Fruit fly (Drosophila melanogaster) whole organism, embryonic: ENCODE measurements around the gene Acp26Aa.

ENCODE experiments used
- CG10267 ChIP-seq: fragments of 200-800 bp; sonication (Bioruptor generic); optimal IDR thresholded peaks from 2 replicates; lab custom pipeline; 2018; ENCODE audit warnings: missing biosample characterization, mild to moderate bottlenecking, missing genetic modification characterization, moderate library complexity
- CG12104 ChIP-seq: fragments of 200-800 bp; sonication (Bioruptor generic); optimal IDR thresholded peaks from 3 replicates; lab custom pipeline; 2016; ENCODE audit warnings: missing biosample characterization, missing genetic modification characterization
- CG13296 ChIP-seq: fragments of 200-800 bp; sonication (Bioruptor generic); optimal IDR thresholded peaks from 3 replicates; lab custom pipeline; 2018; ENCODE audit warnings: missing biosample characterization, mild to moderate bottlenecking, missing genetic modification characterization
- CG16863 ChIP-seq: fragments of 200-800 bp; sonication (Bioruptor generic); optimal IDR thresholded peaks from 3 replicates; lab custom pipeline; 2016; ENCODE audit warnings: missing biosample characterization, missing genetic modification characterization
- CG17359 ChIP-seq: fragments of 200-800 bp; sonication (Bioruptor generic); optimal IDR thresholded peaks from 3 replicates; lab custom pipeline; 2018; ENCODE audit warnings: missing biosample characterization, mild to moderate bottlenecking, missing genetic modification characterization, moderate library complexity
- CG33557 ChIP-seq: fragments of 200-800 bp; sonication (Bioruptor generic); optimal IDR thresholded peaks from 2 replicates; lab custom pipeline; 2019; ENCODE audit warnings: missing biosample characterization, mild to moderate bottlenecking, missing genetic modification characterization, moderate library complexity
- CG5245 ChIP-seq: fragments of 200-800 bp; sonication (Bioruptor generic); optimal IDR thresholded peaks from 3 replicates; lab custom pipeline; 2016; ENCODE audit warnings: missing biosample characterization, missing genetic modification characterization
- CG6272 ChIP-seq: fragments of 200-800 bp; sonication (Bioruptor generic); IDR thresholded peaks from 2 replicates; pipeline ENCODE4 v1.3.6; 2022; ENCODE audit warnings: missing biosample characterization, missing genetic modification characterization
- CG6683 ChIP-seq: fragments of 200-800 bp; sonication (Bioruptor generic); optimal IDR thresholded peaks from 2 replicates; lab custom pipeline; 2017; ENCODE audit warnings: missing biosample characterization, mild to moderate bottlenecking, missing genetic modification characterization, missing genetic modification reagents
- CG7271 ChIP-seq: fragments of 200-800 bp; sonication (Bioruptor generic); optimal IDR thresholded peaks from 2 replicates; lab custom pipeline; 2018; ENCODE audit warnings: missing biosample characterization, mild to moderate bottlenecking, missing genetic modification characterization, moderate library complexity
- CG7556 ChIP-seq: fragments of 200-800 bp; sonication (Bioruptor generic); optimal IDR thresholded peaks from 2 replicates; lab custom pipeline; 2017; ENCODE audit warnings: missing biosample characterization, mild to moderate bottlenecking, missing genetic modification characterization
- CG8359 ChIP-seq: fragments of 200-800 bp; sonication (Bioruptor generic); optimal IDR thresholded peaks from 2 replicates; lab custom pipeline; 2017; ENCODE audit warnings: missing biosample characterization, mild to moderate bottlenecking, missing genetic modification characterization, borderline replicate concordance
- Camta ChIP-seq: fragments of 200-800 bp; sonication (Bioruptor generic); optimal IDR thresholded peaks from 2 replicates; lab custom pipeline; 2016; ENCODE audit warnings: missing biosample characterization, missing genetic modification characterization
- Chrac-16 ChIP-seq: fragments of 200-800 bp; sonication (Bioruptor generic); optimal IDR thresholded peaks from 3 replicates; lab custom pipeline; 2016; ENCODE audit warnings: missing biosample characterization, missing genetic modification characterization
- Dbx ChIP-seq: fragments of 200-800 bp; sonication (Bioruptor generic); IDR thresholded peaks from 3 replicates; pipeline ENCODE4 v1.3.6; 2022; ENCODE audit warnings: missing biosample characterization, missing genetic modification characterization
- Gsc ChIP-seq: fragments of 200-800 bp; sonication (Bioruptor generic); IDR thresholded peaks from 2 replicates; pipeline ENCODE4 v1.3.6; 2022; ENCODE audit warnings: missing biosample characterization, missing genetic modification characterization
- Mrtf ChIP-seq: fragments of 200-800 bp; sonication (Bioruptor generic); IDR thresholded peaks from 3 replicates; pipeline ENCODE4 v1.3.6; 2022; ENCODE audit warnings: missing biosample characterization, missing genetic modification characterization
- Neu2 ChIP-seq: fragments of 200-800 bp; sonication (Bioruptor generic); optimal IDR thresholded peaks from 3 replicates; lab custom pipeline; 2016; ENCODE audit warnings: missing biosample characterization, missing genetic modification characterization, borderline replicate concordance
- Nf-YA ChIP-seq: fragments of 200-800 bp; sonication (Bioruptor generic); IDR thresholded peaks from 2 replicates; pipeline ENCODE4 v1.3.6; 2022; ENCODE audit warnings: missing biosample characterization, missing genetic modification characterization
- NfI ChIP-seq: fragments of 200-800 bp; sonication (Bioruptor generic); optimal IDR thresholded peaks from 3 replicates; lab custom pipeline; 2018; ENCODE audit warnings: missing biosample characterization, mild to moderate bottlenecking, missing genetic modification characterization, moderate library complexity
- Sin3A ChIP-seq: fragments of >200 bp; optimal IDR thresholded peaks from 2 replicates; lab custom pipeline; 2018
- Ssrp ChIP-seq: fragments of 200-800 bp; sonication (Bioruptor generic); optimal IDR thresholded peaks from 2 replicates; lab custom pipeline; 2018; ENCODE audit warnings: missing biosample characterization, mild to moderate bottlenecking, missing genetic modification characterization, moderate library complexity
- ac ChIP-seq: fragments of 200-800 bp; sonication (Bioruptor generic); optimal IDR thresholded peaks from 3 replicates; lab custom pipeline; 2017; ENCODE audit warnings: missing biosample characterization, mild to moderate bottlenecking, missing genetic modification characterization
- ash1 ChIP-seq: fragments of 200-800 bp; sonication (Bioruptor generic); optimal IDR thresholded peaks from 2 replicates; lab custom pipeline; 2018; ENCODE audit warnings: missing biosample characterization, mild to moderate bottlenecking, missing genetic modification characterization
- ato ChIP-seq: fragments of 200-800 bp; sonication (Bioruptor generic); IDR thresholded peaks from 2 replicates; pipeline ENCODE4 v1.3.6; 2022; ENCODE audit warnings: missing biosample characterization, missing genetic modification characterization; ENCODE audit not compliant: partially characterized antibody
- az2 ChIP-seq: fragments of 200-800 bp; sonication (Bioruptor generic); optimal IDR thresholded peaks from 3 replicates; lab custom pipeline; 2016; ENCODE audit warnings: missing biosample characterization, missing genetic modification characterization
- br ChIP-seq: fragments of >200 bp; optimal IDR thresholded peaks from 2 replicates; lab custom pipeline; 2017
- chinmo ChIP-seq: fragments of 200-800 bp; sonication (Bioruptor generic); IDR thresholded peaks from 4 replicates; pipeline ENCODE4 v1.3.6; 2022; ENCODE audit warnings: missing biosample characterization, missing genetic modification characterization; ENCODE audit not compliant: partially characterized antibody
- ci ChIP-seq: fragments of 200-800 bp; sonication (Bioruptor generic); IDR thresholded peaks from 3 replicates; pipeline ENCODE4 v1.3.6; 2022; ENCODE audit warnings: missing biosample characterization, missing genetic modification characterization
- crp ChIP-seq, 2 experiments: fragments of 200-800 bp; sonication (Bioruptor generic); optimal IDR thresholded peaks; 2 replicates in 1 of 2; 3 replicates in 1 of 2; lab custom pipeline; 2017; ENCODE audit warnings: missing biosample characterization in 2 of 2, missing genetic modification characterization in 2 of 2, mild to moderate bottlenecking in 1 of 2, moderate library complexity in 1 of 2
- dimm ChIP-seq: fragments of 200-800 bp; sonication (Bioruptor generic); IDR thresholded peaks from 2 replicates; pipeline ENCODE4 v1.3.6; 2022; ENCODE audit warnings: missing biosample characterization, missing genetic modification characterization
- ems ChIP-seq: fragments of 200-800 bp; sonication (Bioruptor generic); optimal IDR thresholded peaks from 3 replicates; lab custom pipeline; 2016; ENCODE audit warnings: missing biosample characterization, missing genetic modification characterization
- gce ChIP-seq: fragments of 200-800 bp; sonication (Bioruptor generic); IDR thresholded peaks from 3 replicates; pipeline ENCODE4 v1.3.6; 2022; ENCODE audit warnings: missing biosample characterization, missing genetic modification characterization
- h ChIP-seq: fragments of >200 bp; optimal IDR thresholded peaks from 2 replicates; lab custom pipeline; 2017
- hbn ChIP-seq: fragments of 200-800 bp; sonication (Bioruptor generic); IDR thresholded peaks from 2 replicates; pipeline ENCODE4 v1.3.6; 2022; ENCODE audit warnings: missing biosample characterization, missing genetic modification characterization; ENCODE audit not compliant: partially characterized antibody
- ind ChIP-seq: fragments of 200-800 bp; sonication (Bioruptor generic); optimal IDR thresholded peaks from 3 replicates; lab custom pipeline; 2016; ENCODE audit warnings: missing biosample characterization, missing genetic modification characterization
- ken ChIP-seq: fragments of 200-800 bp; sonication (Bioruptor generic); IDR thresholded peaks from 3 replicates; pipeline ENCODE4 v1.3.6; 2022; ENCODE audit warnings: missing biosample characterization, missing genetic modification characterization
- kni ChIP-seq: fragments of 200-800 bp; sonication (Bioruptor generic); optimal IDR thresholded peaks from 3 replicates; lab custom pipeline; 2017; ENCODE audit warnings: mild to moderate bottlenecking, missing biosample characterization, missing genetic modification reagents, missing genetic modification characterization
- mld ChIP-seq: fragments of 200-800 bp; sonication (Bioruptor generic); IDR thresholded peaks from 3 replicates; pipeline ENCODE4 v1.3.6; 2022; ENCODE audit warnings: missing biosample characterization, missing genetic modification characterization; ENCODE audit not compliant: partially characterized antibody
- otp ChIP-seq: fragments of 200-800 bp; sonication (Bioruptor generic); IDR thresholded peaks from 3 replicates; pipeline ENCODE4, ENCODE4 v1.3.6; 2022; ENCODE audit warnings: missing biosample characterization, missing genetic modification characterization
- peb ChIP-seq: fragments of 200-800 bp; sonication (Bioruptor generic); IDR thresholded peaks from 2 replicates; pipeline ENCODE4 v1.3.6; 2022; ENCODE audit warnings: missing biosample characterization, missing genetic modification characterization
- psq ChIP-seq: fragments of 200-800 bp; sonication (Bioruptor generic); optimal IDR thresholded peaks from 2 replicates; lab custom pipeline; 2017; ENCODE audit warnings: missing biosample characterization, missing genetic modification characterization
- tio ChIP-seq: fragments of 200-800 bp; sonication (Bioruptor generic); optimal IDR thresholded peaks from 2 replicates; lab custom pipeline; 2017; ENCODE audit warnings: missing biosample characterization, missing genetic modification characterization, inconsistent platforms

Gene Acp26Aa

dm6 chr2L:5866791-5867190 is 26.9 kb downstream of the Acp26Aa start (continued):
- TF ChIP-seq ems (GFP tag; lab: Kevin White, UChicago) = no peak
- TF ChIP-seq CG5245 = no peak
- TF ChIP-seq Sin3A (lab: Kevin White, UChicago) = no peak
- 0 out of 3 replicates have a peak, but pooled peaks have one; percentile 14 for TF ChIP-seq mld (GFP tag; lab: Robert Waterston, UW)
- TF ChIP-seq CG17359 = no peak
- no peak for TF ChIP-seq Ssrp
- no peak for TF ChIP-seq chinmo
- TF ChIP-seq br (lab: Kevin White, UChicago) = no peak
- no peak for TF ChIP-seq Nf-YA (GFP tag; lab: Robert Waterston, UW)
- no peak for TF ChIP-seq NfI
- TF ChIP-seq CG7271 = peak; percentile 65
- 0 out of 3 replicates have a peak, but pooled peaks have one; percentile 18 for TF ChIP-seq ken
- no peak for TF ChIP-seq otp (GFP tag; lab: Robert Waterston, UW)
- no peak for TF ChIP-seq Neu2 (GFP tag; lab: Kevin White, UChicago)
- no peak for TF ChIP-seq Camta (GFP tag; lab: Kevin White, UChicago)
- TF ChIP-seq CG33557 (GFP tag; lab: Kevin White, UChicago) = no peak
- TF ChIP-seq dimm (GFP tag; lab: Robert Waterston, UW) = no peak
- TF ChIP-seq Dbx (GFP tag; lab: Robert Waterston, UW) = no peak
- no peak for TF ChIP-seq crp (GFP tag; optimal IDR thresholded peaks at IDR 0.05; lab: Kevin White, UChicago)
- TF ChIP-seq Mrtf (GFP tag; lab: Robert Waterston, UW) = no peak
- no peak for TF ChIP-seq psq
- no peak for TF ChIP-seq CG6683 (GFP tag; lab: Kevin White, UChicago)
- no peak for TF ChIP-seq Chrac-16
- no peak for TF ChIP-seq kni (GFP tag; lab: Kevin White, UChicago)
- TF ChIP-seq CG7556 (GFP tag; lab: Kevin White, UChicago) = no peak
- 0 out of 3 replicates have a peak, but pooled peaks have one; percentile 39 for TF ChIP-seq ci (GFP tag; lab: Robert Waterston, UW)
- TF ChIP-seq CG13296 = no peak
- no peak for TF ChIP-seq CG16863

dm6 chr2L:5856786-5857185 is 36.9 kb downstream of the Acp26Aa start:
- TF ChIP-seq CG8359 (GFP tag; lab: Kevin White, UChicago) (no peak), gce (no peak), CG10267 (no peak), CG6272 (GFP tag; lab: Robert Waterston, UW) (no peak), Gsc (GFP tag; lab: Robert Waterston, UW) (no peak), tio (GFP tag; lab: Kevin White, UChicago) (no peak), kni (GFP tag; lab: Kevin White, UChicago) (no peak), ash1 (no peak), hbn (GFP tag; lab: Robert Waterston, UW) (no peak), ind (GFP tag; lab: Kevin White, UChicago) (no peak), az2 (GFP tag; lab: Kevin White, UChicago) (no peak), h (lab: Kevin White, UChicago) (no peak), CG12104 (GFP tag; lab: Kevin White, UChicago) (no peak), ato (GFP tag; lab: Robert Waterston, UW) (no peak), peb (GFP tag; lab: Robert Waterston, UW) (no peak), ac (no peak)
